Worm (Caenorhabditis elegans): ENCODE results near the gene K08B12.1.

The K08B12.1 gene

ce11 chrV:6259139-6259538 is at the start of gene K08B12.1:
TSS of gene K08B12.1 (plus strand) at chrV:6259367.
- no peak for TF ChIP-seq ref-1 (GFP tag; conservative IDR thresholded peaks at IDR 0.05)
- no peak for TF ChIP-seq T22C8.4 (GFP tag; IDR thresholded peaks at IDR 0.05)
- TF ChIP-seq med-1 (GFP tag; optimal IDR thresholded peaks at IDR 0.05; ENCODE audit: insufficient read depth): no peak
- TF ChIP-seq tab-1 (GFP tag; IDR thresholded peaks at IDR 0.05): no peak
- TF ChIP-seq klf-2 (GFP tag; conservative IDR thresholded peaks at IDR 0.05): no peak
- no peak for TF ChIP-seq flt-1 (GFP tag; IDR thresholded peaks at IDR 0.05)

- TF ChIP-seq tab-1 (GFP tag; IDR thresholded peaks at IDR 0.05) (no peak), ztf-23 (GFP tag; IDR thresholded peaks at IDR 0.05) (no peak), T22C8.4 (GFP tag; IDR thresholded peaks at IDR 0.05) (no peak), flt-1 (GFP tag; IDR thresholded peaks at IDR 0.05) (no peak), klf-2 (GFP tag; conservative IDR thresholded peaks at IDR 0.05) (no peak), med-1 (GFP tag; optimal IDR thresholded peaks at IDR 0.05; ENCODE audit: insufficient read depth) (no peak), ztf-29 (GFP tag; IDR thresholded peaks at IDR 0.05) (no peak), cog-1 (tag; optimal IDR thresholded peaks at IDR 0.05) (no peak), ref-1 (GFP tag; conservative IDR thresholded peaks at IDR 0.05) (no peak)
Measured at ce11 chrV:6209930-6210647, 49.1 kb upstream of the K08B12.1 start.

ce11 chrV:6211509-6211908 is 47.7 kb upstream of the K08B12.1 start:
- TF ChIP-seq ztf-23 (GFP tag; IDR thresholded peaks at IDR 0.05) (no peak), flt-1 (GFP tag; IDR thresholded peaks at IDR 0.05) (no peak), ref-1 (GFP tag; conservative IDR thresholded peaks at IDR 0.05) (no peak), tab-1 (GFP tag; IDR thresholded peaks at IDR 0.05) (no peak), klf-2 (GFP tag; conservative IDR thresholded peaks at IDR 0.05) (no peak), ztf-29 (GFP tag; IDR thresholded peaks at IDR 0.05) (no peak), cog-1 (tag; optimal IDR thresholded peaks at IDR 0.05) (no peak), T22C8.4 (GFP tag; IDR thresholded peaks at IDR 0.05) (no peak), med-1 (GFP tag; optimal IDR thresholded peaks at IDR 0.05; ENCODE audit: insufficient read depth) (no peak)

- no peak for TF ChIP-seq med-1 (GFP tag; optimal IDR thresholded peaks at IDR 0.05; ENCODE audit: insufficient read depth)
- TF ChIP-seq ztf-29 (GFP tag; IDR thresholded peaks at IDR 0.05): no peak
- no peak for TF ChIP-seq T22C8.4 (GFP tag; IDR thresholded peaks at IDR 0.05)
- no peak for TF ChIP-seq ref-1 (GFP tag; conservative IDR thresholded peaks at IDR 0.05)
- TF ChIP-seq klf-2 (GFP tag; conservative IDR thresholded peaks at IDR 0.05): no peak
- TF ChIP-seq ztf-23 (GFP tag; IDR thresholded peaks at IDR 0.05): no peak
- TF ChIP-seq tab-1 (GFP tag; IDR thresholded peaks at IDR 0.05): no peak
- no peak for TF ChIP-seq cog-1 (tag; optimal IDR thresholded peaks at IDR 0.05)
- TF ChIP-seq flt-1 (GFP tag; IDR thresholded peaks at IDR 0.05): no peak
Measured at ce11 chrV:6212566-6212965, 46.6 kb upstream of the K08B12.1 start.

- no peak for TF ChIP-seq flt-1 (GFP tag; IDR thresholded peaks at IDR 0.05)
- no peak for TF ChIP-seq klf-2 (GFP tag; conservative IDR thresholded peaks at IDR 0.05)
- TF ChIP-seq med-1 (GFP tag; optimal IDR thresholded peaks at IDR 0.05; ENCODE audit: insufficient read depth): no peak
- TF ChIP-seq T22C8.4 (GFP tag; IDR thresholded peaks at IDR 0.05): no peak
- no peak for TF ChIP-seq cog-1 (tag; optimal IDR thresholded peaks at IDR 0.05)
- no peak for TF ChIP-seq ref-1 (GFP tag; conservative IDR thresholded peaks at IDR 0.05)
- TF ChIP-seq ztf-29 (GFP tag; IDR thresholded peaks at IDR 0.05): no peak
- TF ChIP-seq tab-1 (GFP tag; IDR thresholded peaks at IDR 0.05): no peak
- no peak for TF ChIP-seq ztf-23 (GFP tag; IDR thresholded peaks at IDR 0.05)
Measured at ce11 chrV:6213216-6213735, 45.9 kb upstream of the K08B12.1 start.

- TF ChIP-seq ztf-29 (GFP tag; IDR thresholded peaks at IDR 0.05) (no peak), flt-1 (GFP tag; IDR thresholded peaks at IDR 0.05) (0 out of 2 replicates have a peak, but pooled peaks have one; percentile 28), T22C8.4 (GFP tag; IDR thresholded peaks at IDR 0.05) (no peak), ref-1 (GFP tag; conservative IDR thresholded peaks at IDR 0.05) (no peak), med-1 (GFP tag; optimal IDR thresholded peaks at IDR 0.05; ENCODE audit: insufficient read depth) (no peak)
Measured at ce11 chrV:6213845-6214244, 45.3 kb upstream of the K08B12.1 start.

- TF ChIP-seq T22C8.4 (GFP tag; IDR thresholded peaks at IDR 0.05): no peak
- no peak for TF ChIP-seq ref-1 (GFP tag; conservative IDR thresholded peaks at IDR 0.05)
Measured at ce11 chrV:6214465-6214864, 44.7 kb upstream of the K08B12.1 start.

- no peak for TF ChIP-seq ztf-29 (GFP tag; IDR thresholded peaks at IDR 0.05)
- no peak for TF ChIP-seq med-1 (GFP tag; optimal IDR thresholded peaks at IDR 0.05; ENCODE audit: insufficient read depth)
- no peak for TF ChIP-seq ztf-23 (GFP tag; IDR thresholded peaks at IDR 0.05)
- TF ChIP-seq tab-1 (GFP tag; IDR thresholded peaks at IDR 0.05): no peak
- no peak for TF ChIP-seq cog-1 (tag; optimal IDR thresholded peaks at IDR 0.05)
- TF ChIP-seq klf-2 (GFP tag; conservative IDR thresholded peaks at IDR 0.05): no peak
- TF ChIP-seq T22C8.4 (GFP tag; IDR thresholded peaks at IDR 0.05): no peak
- no peak for TF ChIP-seq ref-1 (GFP tag; conservative IDR thresholded peaks at IDR 0.05)
- TF ChIP-seq flt-1 (GFP tag; IDR thresholded peaks at IDR 0.05): no peak
Measured at ce11 chrV:6217142-6217541, 42.0 kb upstream of the K08B12.1 start.

- TF ChIP-seq tab-1 (GFP tag; IDR thresholded peaks at IDR 0.05) (no peak), ztf-29 (GFP tag; IDR thresholded peaks at IDR 0.05) (no peak), ref-1 (GFP tag; conservative IDR thresholded peaks at IDR 0.05) (no peak), flt-1 (GFP tag; IDR thresholded peaks at IDR 0.05) (no peak), T22C8.4 (GFP tag; IDR thresholded peaks at IDR 0.05) (no peak), med-1 (GFP tag; optimal IDR thresholded peaks at IDR 0.05; ENCODE audit: insufficient read depth) (no peak), cog-1 (tag; optimal IDR thresholded peaks at IDR 0.05) (no peak), ztf-23 (GFP tag; IDR thresholded peaks at IDR 0.05) (no peak), klf-2 (GFP tag; conservative IDR thresholded peaks at IDR 0.05) (no peak)
Measured at ce11 chrV:6217834-6218233, 41.3 kb upstream of the K08B12.1 start, which contains the start of gene str-206. TSS of gene str-206 (plus strand) at chrV:6218134.

ce11 chrV:6220752-6221151 is 38.4 kb upstream of the K08B12.1 start:
- no peak for TF ChIP-seq cog-1 (tag; optimal IDR thresholded peaks at IDR 0.05)
- TF ChIP-seq tab-1 (GFP tag; IDR thresholded peaks at IDR 0.05): no peak
- no peak for TF ChIP-seq flt-1 (GFP tag; IDR thresholded peaks at IDR 0.05)
- no peak for TF ChIP-seq ztf-29 (GFP tag; IDR thresholded peaks at IDR 0.05)
- TF ChIP-seq klf-2 (GFP tag; conservative IDR thresholded peaks at IDR 0.05): no peak
- no peak for TF ChIP-seq ztf-23 (GFP tag; IDR thresholded peaks at IDR 0.05)
- TF ChIP-seq ref-1 (GFP tag; conservative IDR thresholded peaks at IDR 0.05): no peak
- TF ChIP-seq T22C8.4 (GFP tag; IDR thresholded peaks at IDR 0.05): no peak
- TF ChIP-seq med-1 (GFP tag; optimal IDR thresholded peaks at IDR 0.05; ENCODE audit: insufficient read depth): no peak

All from whole organism, midembryonic.